Fruit fly (Drosophila melanogaster) whole organism, embryonic: Measurements from ENCODE around the gene CG11811.
A peak's percentile ranks its signal among the peaks of the same experiment; 100 is the strongest.

Source experiments
- Atf6 ChIP-seq: fragments of 200-800 bp; sonication (Bioruptor generic); IDR thresholded peaks from 2 replicates; pipeline ENCODE4 v1.3.6; 2022; ENCODE audit warnings: missing biosample characterization, missing genetic modification characterization
- B-H2 ChIP-seq: fragments of 200-800 bp; sonication (Bioruptor generic); optimal IDR thresholded peaks from 2 replicates; lab custom pipeline; 2018; ENCODE audit warnings: missing biosample characterization, mild to moderate bottlenecking, missing genetic modification characterization
- CG10462 ChIP-seq: fragments of 200-800 bp; sonication (Bioruptor generic); optimal IDR thresholded peaks from 2 replicates; lab custom pipeline; 2016; ENCODE audit warnings: missing biosample characterization, missing genetic modification characterization
- CG10959 ChIP-seq: fragments of 200-800 bp; sonication (Bioruptor generic); IDR thresholded peaks from 2 replicates; pipeline ENCODE4 v1.3.6; 2022; ENCODE audit warnings: missing biosample characterization, missing genetic modification characterization
- CG11504 ChIP-seq: fragments of 200-800 bp; sonication (Bioruptor generic); optimal IDR thresholded peaks from 3 replicates; lab custom pipeline; 2019; ENCODE audit warnings: missing biosample characterization, mild to moderate bottlenecking, missing genetic modification characterization, moderate library complexity
- CG12071 ChIP-seq: fragments of 200-800 bp; sonication (Bioruptor generic); optimal IDR thresholded peaks from 3 replicates; lab custom pipeline; 2018; ENCODE audit warnings: missing biosample characterization, mild to moderate bottlenecking, missing genetic modification characterization
- CG12236 ChIP-seq: fragments of 200-800 bp; sonication (Bioruptor generic); optimal IDR thresholded peaks from 2 replicates; lab custom pipeline; 2016; ENCODE audit warnings: missing biosample characterization, missing genetic modification characterization
- CG13123 ChIP-seq: fragments of 200-800 bp; sonication (Bioruptor generic); optimal IDR thresholded peaks from 2 replicates; lab custom pipeline; 2016; ENCODE audit warnings: missing biosample characterization, missing genetic modification characterization
- CG13287 ChIP-seq: fragments of 200-800 bp; sonication (Bioruptor generic); IDR thresholded peaks from 2 replicates; pipeline ENCODE4 v1.3.6; 2022; ENCODE audit warnings: missing biosample characterization, missing genetic modification characterization; ENCODE audit not compliant: partially characterized antibody
- CG13894 ChIP-seq: fragments of 200-800 bp; sonication (Bioruptor generic); optimal IDR thresholded peaks from 3 replicates; lab custom pipeline; 2018; ENCODE audit warnings: missing biosample characterization, mild to moderate bottlenecking, missing genetic modification characterization, moderate library complexity
- CG14050 ChIP-seq: fragments of 200-800 bp; sonication (Bioruptor generic); IDR thresholded peaks from 3 replicates; pipeline ENCODE4 v1.3.6; 2022; ENCODE audit warnings: missing biosample characterization, missing genetic modification characterization
- CG1529 ChIP-seq: fragments of 200-800 bp; sonication (Bioruptor generic); optimal IDR thresholded peaks from 3 replicates; lab custom pipeline; 2018; ENCODE audit warnings: missing biosample characterization, missing genetic modification characterization
- CG1602 ChIP-seq: fragments of 200-800 bp; sonication (Bioruptor generic); optimal IDR thresholded peaks from 3 replicates; lab custom pipeline; 2016; ENCODE audit warnings: missing biosample characterization, missing genetic modification characterization
- CG17359 ChIP-seq: fragments of 200-800 bp; sonication (Bioruptor generic); optimal IDR thresholded peaks from 3 replicates; lab custom pipeline; 2018; ENCODE audit warnings: missing biosample characterization, mild to moderate bottlenecking, missing genetic modification characterization, moderate library complexity
- CG1792 ChIP-seq: fragments of 200-800 bp; sonication (Bioruptor generic); optimal IDR thresholded peaks from 2 replicates; lab custom pipeline; 2016; ENCODE audit warnings: missing biosample characterization, missing genetic modification characterization
- CG2199 ChIP-seq: fragments of 200-800 bp; sonication (Bioruptor generic); IDR thresholded peaks from 3 replicates; pipeline ENCODE4 v1.3.6; 2022; ENCODE audit warnings: missing biosample characterization, missing genetic modification characterization
- CG6254 ChIP-seq: fragments of 200-800 bp; sonication (Bioruptor generic); optimal IDR thresholded peaks from 3 replicates; lab custom pipeline; 2017; ENCODE audit warnings: mild to moderate bottlenecking, missing biosample characterization, missing genetic modification reagents, missing genetic modification characterization
- CG6683 ChIP-seq: fragments of 200-800 bp; sonication (Bioruptor generic); optimal IDR thresholded peaks from 2 replicates; lab custom pipeline; 2017; ENCODE audit warnings: missing biosample characterization, mild to moderate bottlenecking, missing genetic modification characterization, missing genetic modification reagents
- CG9797 ChIP-seq: fragments of 200-800 bp; sonication (Bioruptor generic); optimal IDR thresholded peaks from 3 replicates; lab custom pipeline; 2018; ENCODE audit warnings: missing biosample characterization, mild to moderate bottlenecking, missing genetic modification characterization
- CG9876 ChIP-seq: fragments of 200-800 bp; sonication (Bioruptor generic); optimal IDR thresholded peaks from 2 replicates; lab custom pipeline; 2016; ENCODE audit warnings: missing biosample characterization, missing genetic modification characterization
- Dek ChIP-seq: fragments of 200-800 bp; sonication (Bioruptor generic); optimal IDR thresholded peaks from 3 replicates; lab custom pipeline; 2019; ENCODE audit warnings: missing biosample characterization, mild to moderate bottlenecking, missing genetic modification characterization, moderate library complexity
- Dfd ChIP-seq, 2 experiments: fragments of >200 bp; optimal IDR thresholded peaks; 2 replicates each; lab custom pipeline; 2017; ENCODE audit warnings: missing biosample characterization in 2 of 2, missing genetic modification characterization in 2 of 2
- Gsc ChIP-seq: fragments of 200-800 bp; sonication (Bioruptor generic); IDR thresholded peaks from 2 replicates; pipeline ENCODE4 v1.3.6; 2022; ENCODE audit warnings: missing biosample characterization, missing genetic modification characterization
- H2.0 ChIP-seq: fragments of 200-800 bp; sonication (Bioruptor generic); IDR thresholded peaks from 2 replicates; pipeline ENCODE4 v1.3.6; 2022; ENCODE audit warnings: missing biosample characterization, missing genetic modification characterization
- HLH54F ChIP-seq: fragments of 200-800 bp; sonication (Bioruptor generic); optimal IDR thresholded peaks from 3 replicates; lab custom pipeline; 2016; ENCODE audit warnings: missing biosample characterization, missing genetic modification characterization
- Oli ChIP-seq: fragments of 200-800 bp; sonication (Bioruptor generic); optimal IDR thresholded peaks from 2 replicates; lab custom pipeline; 2018; ENCODE audit warnings: missing biosample characterization, mild to moderate bottlenecking, missing genetic modification characterization, moderate library complexity
- Opbp ChIP-seq: fragments of 200-800 bp; sonication (Bioruptor generic); IDR thresholded peaks from 3 replicates; pipeline ENCODE4 v1.3.6; 2022; ENCODE audit warnings: missing biosample characterization, missing genetic modification characterization; ENCODE audit not compliant: partially characterized antibody
- Xrp1 ChIP-seq: fragments of 200-800 bp; sonication (Bioruptor generic); IDR thresholded peaks from 2 replicates; pipeline ENCODE4 v1.3.6; 2022; ENCODE audit warnings: missing biosample characterization, missing genetic modification characterization
- bab2 ChIP-seq: fragments of 200-800 bp; sonication (Bioruptor generic); optimal IDR thresholded peaks from 2 replicates; lab custom pipeline; 2016; ENCODE audit warnings: missing biosample characterization, missing genetic modification characterization
- dati ChIP-seq: fragments of 200-800 bp; sonication (Bioruptor generic); IDR thresholded peaks from 2 replicates; pipeline ENCODE4 v1.3.6; 2022; ENCODE audit warnings: missing biosample characterization, missing genetic modification characterization
- dm ChIP-seq: fragments of 200-800 bp; sonication (Bioruptor generic); optimal IDR thresholded peaks from 3 replicates; lab custom pipeline; 2016; ENCODE audit warnings: missing biosample characterization, missing genetic modification characterization
- ewg ChIP-seq: fragments of 200-800 bp; sonication (Bioruptor generic); optimal IDR thresholded peaks from 3 replicates; lab custom pipeline; 2017; ENCODE audit warnings: mild to moderate bottlenecking, missing biosample characterization, missing genetic modification reagents, missing genetic modification characterization
- fd3F ChIP-seq: fragments of 200-800 bp; sonication (Bioruptor generic); optimal IDR thresholded peaks from 2 replicates; lab custom pipeline; 2018; ENCODE audit warnings: missing biosample characterization, mild to moderate bottlenecking, missing genetic modification characterization, moderate library complexity
- ftz-f1 ChIP-seq: fragments of 200-800 bp; sonication (Bioruptor generic); optimal IDR thresholded peaks from 2 replicates; lab custom pipeline; 2016; ENCODE audit warnings: missing biosample characterization, missing genetic modification characterization
- lola ChIP-seq, 3 experiments: fragments of >200 bp in 2 of 3; fragments of 200-800 bp in 1 of 3; sonication (Bioruptor generic) in 1 of 3; optimal IDR thresholded peaks; 2 replicates each; lab custom pipeline; 2017 to 2019; ENCODE audit warnings: missing biosample characterization in 3 of 3, missing genetic modification characterization in 3 of 3, mild to moderate bottlenecking in 1 of 3, moderate library complexity in 1 of 3
- nerfin-1 ChIP-seq: fragments of 200-800 bp; sonication (Bioruptor generic); optimal IDR thresholded peaks from 3 replicates; lab custom pipeline; 2019; ENCODE audit warnings: missing biosample characterization, mild to moderate bottlenecking, missing genetic modification characterization, moderate library complexity
- odd ChIP-seq: fragments of 200-800 bp; sonication (Bioruptor generic); optimal IDR thresholded peaks from 2 replicates; lab custom pipeline; 2017; ENCODE audit warnings: missing biosample characterization, mild to moderate bottlenecking, missing genetic modification characterization
- org-1 ChIP-seq: fragments of 200-800 bp; sonication (Bioruptor generic); optimal IDR thresholded peaks from 2 replicates; lab custom pipeline; 2017; ENCODE audit warnings: missing biosample characterization, missing genetic modification characterization
- pfk ChIP-seq: fragments of 200-800 bp; sonication (Bioruptor generic); optimal IDR thresholded peaks from 2 replicates; lab custom pipeline; 2018; ENCODE audit warnings: missing biosample characterization, mild to moderate bottlenecking, missing genetic modification characterization, moderate library complexity
- prd ChIP-seq, 3 experiments: fragments of >200 bp in 2 of 3; fragments of 200-800 bp in 1 of 3; sonication (Bioruptor generic) in 1 of 3; optimal IDR thresholded peaks in 2 of 3; IDR thresholded peaks in 1 of 3; 2 replicates in 2 of 3; 3 replicates in 1 of 3; pipeline versions ENCODE4 v1.3.6 to Lab custom; 2017 to 2022; ENCODE audit warnings: missing biosample characterization in 1 of 3, missing genetic modification characterization in 1 of 3
- seq ChIP-seq: fragments of 200-800 bp; sonication (Bioruptor generic); IDR thresholded peaks from 2 replicates; pipeline ENCODE4 v1.3.6; 2022; ENCODE audit warnings: missing biosample characterization, missing genetic modification characterization
- shn ChIP-seq: fragments of 200-800 bp; sonication (Bioruptor generic); optimal IDR thresholded peaks from 3 replicates; lab custom pipeline; 2016; ENCODE audit warnings: missing biosample characterization, missing genetic modification characterization
- so ChIP-seq: fragments of 200-800 bp; sonication (Bioruptor generic); IDR thresholded peaks from 3 replicates; pipeline ENCODE4 v1.3.6; 2022; ENCODE audit warnings: missing biosample characterization, missing genetic modification characterization
- ssp ChIP-seq: fragments of 200-800 bp; sonication (Bioruptor generic); IDR thresholded peaks from 2 replicates; pipeline ENCODE4 v1.3.6; 2022; ENCODE audit warnings: missing biosample characterization, missing genetic modification characterization
- tgo ChIP-seq: fragments of 200-800 bp; sonication (Bioruptor generic); IDR thresholded peaks from 3 replicates; pipeline ENCODE4 v1.3.6; 2022; ENCODE audit warnings: missing biosample characterization, missing genetic modification characterization
- trem ChIP-seq: fragments of 200-800 bp; optimal IDR thresholded peaks from 3 replicates; lab custom pipeline; 2019; ENCODE audit warnings: missing biosample characterization, mild to moderate bottlenecking, missing genetic modification characterization, moderate library complexity
- twi ChIP-seq: fragments of 200-800 bp; optimal IDR thresholded peaks from 2 replicates; lab custom pipeline; 2019; ENCODE audit warnings: missing biosample characterization, mild to moderate bottlenecking, missing genetic modification characterization, moderate library complexity
- wdn ChIP-seq: fragments of 200-800 bp; sonication (Bioruptor generic); IDR thresholded peaks from 2 replicates; pipeline ENCODE4 v1.3.6; 2022; ENCODE audit warnings: missing biosample characterization, missing genetic modification characterization
- zfh2 ChIP-seq: fragments of 200-800 bp; sonication (Bioruptor generic); optimal IDR thresholded peaks from 2 replicates; lab custom pipeline; 2016; ENCODE audit warnings: missing biosample characterization, missing genetic modification characterization

Gene CG11811

dm6 chr3L:10682725-10683367 lies 8.0 kb upstream of the CG11811 start (continued):
- peak; percentile 96 for TF ChIP-seq CG10462 (GFP tag; lab: Kevin White, UChicago)
- peak; percentile 35; the same call in 1 of the 2 replicates for TF ChIP-seq CG13287 (GFP tag; lab: Robert Waterston, UW)
- peak; percentile 91 for TF ChIP-seq CG12071 (GFP tag; lab: Kevin White, UChicago)
- peak; percentile 65 for TF ChIP-seq CG9797
- TF ChIP-seq ewg (GFP tag; lab: Kevin White, UChicago), result peak; percentile 95
- TF ChIP-seq org-1 (GFP tag; lab: Kevin White, UChicago), result peak; percentile 98
- TF ChIP-seq ssp, result peak; percentile 90
- TF ChIP-seq CG6254 (GFP tag; lab: Kevin White, UChicago), result peak; percentile 94
- TF ChIP-seq CG6683, result peak; percentile 98
- TF ChIP-seq CG10959 (GFP tag; lab: Robert Waterston, UW), result peak; percentile 86
- TF ChIP-seq bab2 (GFP tag; lab: Kevin White, UChicago), result peak; percentile 62
- TF ChIP-seq zfh2 (GFP tag; lab: Kevin White, UChicago), result peak; percentile 81
- TF ChIP-seq Gsc (GFP tag; lab: Robert Waterston, UW), result no peak; the same call in 1 of the 2 replicates
- peak; percentile 59 for TF ChIP-seq ftz-f1 (GFP tag; lab: Kevin White, UChicago)
- TF ChIP-seq CG1602 (GFP tag; lab: Kevin White, UChicago), result peak; percentile 97
- peak; percentile 95 for TF ChIP-seq B-H2 (GFP tag; lab: Kevin White, UChicago)
- TF ChIP-seq wdn, result peak; percentile 91
- peak; percentile 99 for TF ChIP-seq seq (GFP tag; lab: Robert Waterston, UW)
- peak; percentile 93 for TF ChIP-seq CG14050 (GFP tag; lab: Robert Waterston, UW)
- peak; percentile 28 for TF ChIP-seq pfk (GFP tag; lab: Kevin White, UChicago)
- peak; percentile 98 for TF ChIP-seq CG11504 (tag; lab: Kevin White, UChicago)
- no peak for TF ChIP-seq CG12236
- peak; percentile 97 for TF ChIP-seq CG17359
- TF ChIP-seq Dfd (GFP tag; optimal IDR thresholded peaks at IDR 0.05; lab: Kevin White, UChicago), result peak in 1 of 2 experiments; percentile 91
- TF ChIP-seq Dek (tag; lab: Kevin White, UChicago), result peak; percentile 96
- TF ChIP-seq tgo, result peak; percentile 97
- TF ChIP-seq nerfin-1 (tag; lab: Kevin White, UChicago), result peak; percentile 95
- peak; percentile 88 for TF ChIP-seq CG13123 (GFP tag; lab: Kevin White, UChicago)
- TF ChIP-seq CG1792 (GFP tag; lab: Kevin White, UChicago), result peak; percentile 36
- peak; percentile 99 for TF ChIP-seq Oli (tag; lab: Kevin White, UChicago)
- TF ChIP-seq CG13894 (tag; lab: Kevin White, UChicago), result peak; percentile 94
- peak; percentile 87 for TF ChIP-seq HLH54F (GFP tag; lab: Kevin White, UChicago)
- peak; percentile 92 for TF ChIP-seq trem
- peak; percentile 98 for TF ChIP-seq CG1529 (GFP tag; lab: Kevin White, UChicago)
- TF ChIP-seq fd3F (GFP tag; lab: Kevin White, UChicago), result peak; percentile 97
- TF ChIP-seq odd, result peak; percentile 99
- peak; percentile 99 for TF ChIP-seq Atf6 (GFP tag; lab: Robert Waterston, UW)
- TF ChIP-seq dm, result peak; percentile 69
- TF ChIP-seq prd (optimal IDR thresholded peaks at IDR 0.05; lab: Kevin White, UChicago), result no peak
- peak; percentile 97 for TF ChIP-seq prd (GFP tag; IDR thresholded peaks at IDR 0.05; lab: Robert Waterston, UW)
- no peak for TF ChIP-seq Opbp
- TF ChIP-seq twi (tag; lab: Kevin White, UChicago), result peak; percentile 95
- peak; percentile 98 for TF ChIP-seq so
- 0 out of 3 replicates have a peak, but pooled peaks have one; percentile 51 for TF ChIP-seq CG2199 (GFP tag; lab: Robert Waterston, UW)
- peak; percentile 88 for TF ChIP-seq shn (GFP tag; lab: Kevin White, UChicago)
- peak; percentile 86 for TF ChIP-seq dati (GFP tag; lab: Robert Waterston, UW)
- peak; percentile 95 for TF ChIP-seq H2.0
- peak in 1 of 3 experiments; percentile 98 for TF ChIP-seq lola (GFP tag; optimal IDR thresholded peaks at IDR 0.05; lab: Kevin White, UChicago)
- peak; percentile 98 for TF ChIP-seq Xrp1 (GFP tag; lab: Robert Waterston, UW)
- TF ChIP-seq CG9876 (GFP tag; lab: Kevin White, UChicago), result peak; percentile 67
